Worm (Caenorhabditis elegans) whole organism, L1 larva: ENCODE results near the gene ttr-1.

Source experiments
- aly-2 ChIP-seq: fragments of 150-350 bp; optimal IDR thresholded peaks from 2 replicates; lab custom pipeline; 2014; ENCODE audit warnings: missing biosample characterization, missing genetic modification characterization
- blmp-1 ChIP-seq: fragments of 150-350 bp; optimal IDR thresholded peaks from 2 replicates; lab custom pipeline; 2014; ENCODE audit warnings: missing biosample characterization, missing genetic modification characterization
- lin-13 ChIP-seq: fragments of 150-350 bp; optimal IDR thresholded peaks from 2 replicates; lab custom pipeline; 2014; ENCODE audit warnings: missing biosample characterization, missing genetic modification reagents, missing genetic modification characterization
- lin-39 ChIP-seq: fragments of 150-350 bp; optimal IDR thresholded peaks from 2 replicates; lab custom pipeline; 2014; ENCODE audit warnings: missing biosample characterization, missing genetic modification reagents, missing genetic modification characterization
- mdl-1 ChIP-seq, 2 experiments: fragments of 150-350 bp; optimal IDR thresholded peaks; 2 replicates each; lab custom pipeline; 2014 to 2017; ENCODE audit warnings: missing biosample characterization in 2 of 2, missing genetic modification characterization in 2 of 2, inconsistent platforms in 1 of 2
- nhr-20 ChIP-seq: sonication (generic microtip); optimal IDR thresholded peaks from 2 replicates; lab custom pipeline; 2016; ENCODE audit warnings: mild to moderate bottlenecking, missing genetic modification characterization, missing compliant biosample characterization
- skn-1 ChIP-seq: fragments of 150-350 bp; optimal IDR thresholded peaks from 2 replicates; lab custom pipeline; 2014; ENCODE audit warnings: missing biosample characterization, missing genetic modification characterization
- unc-98 ChIP-seq: fragments of 200-800 bp; sonication (Bioruptor generic); IDR thresholded peaks from 2 replicates; pipeline ENCODE4 v1.3.6; 2022; ENCODE audit warnings: missing genetic modification characterization, missing compliant biosample characterization

- no peak for TF ChIP-seq mdl-1 (tag; optimal IDR thresholded peaks at IDR 0.05; lab: Kevin White, UChicago)
- no peak for TF ChIP-seq skn-1 (tag; lab: Kevin White, UChicago)
- TF ChIP-seq blmp-1 (tag; lab: Kevin White, UChicago), result no peak
- no peak for TF ChIP-seq nhr-20 (tag; lab: Kevin White, UChicago)
- no peak for TF ChIP-seq unc-98 (GFP tag; lab: Robert Waterston, UW)
- no peak for TF ChIP-seq aly-2
- TF ChIP-seq lin-39 (tag; lab: Kevin White, UChicago), result no peak
- TF ChIP-seq lin-13 (GFP tag; lab: Kevin White, UChicago), result no peak
These were observed 8.1 kb upstream of the ttr-1 start, which contains the start of gene F40F12.3 for ce11 chrIII:9920764-9921163.
